Worm (Caenorhabditis elegans) whole organism, young adult: ENCODE measurements around the gene C40A11.2.

Experiments used
- B0035.1 ChIP-seq: sonication (generic microtip); optimal IDR thresholded peaks from 2 replicates; lab custom pipeline; 2016; ENCODE audit warnings: missing genetic modification characterization, mild to moderate bottlenecking, missing compliant biosample characterization, missing genotype, missing genetic modification reagents
- B0261.1 ChIP-seq: sonication (generic microtip); optimal IDR thresholded peaks from 2 replicates; lab custom pipeline; 2016; ENCODE audit warnings: mild to moderate bottlenecking, missing genetic modification characterization, moderate library complexity, missing compliant biosample characterization
- D2030.7 ChIP-seq: fragments of 200-800 bp; sonication (Bioruptor generic); IDR thresholded peaks from 2 replicates; pipeline ENCODE4 v1.3.6; 2022; ENCODE audit warnings: missing genetic modification reagents, missing genetic modification characterization, missing compliant biosample characterization
- F22D6.2 ChIP-seq: sonication (generic microtip); optimal IDR thresholded peaks from 2 replicates; lab custom pipeline; 2016; ENCODE audit warnings: mild to moderate bottlenecking, missing genetic modification characterization, missing compliant biosample characterization
- F49E8.2 ChIP-seq: sonication (generic microtip); optimal IDR thresholded peaks from 3 replicates; lab custom pipeline; 2017; ENCODE audit warnings: missing genetic modification characterization, mild to moderate bottlenecking, missing compliant biosample characterization, antibody characterized with exemption, moderate library complexity; ENCODE audit not compliant: insufficient read depth
- F52B5.7 ChIP-seq: sonication (generic microtip); optimal IDR thresholded peaks from 2 replicates; lab custom pipeline; 2016; ENCODE audit warnings: mild to moderate bottlenecking, missing genetic modification characterization, missing compliant biosample characterization
- F57A8.1 ChIP-seq: fragments of 200-800 bp; sonication (Bioruptor generic); optimal IDR thresholded peaks from 2 replicates; lab custom pipeline; 2018; ENCODE audit warnings: mild to moderate bottlenecking, missing genetic modification characterization, moderate library complexity, missing compliant biosample characterization
- T26A5.8 ChIP-seq: sonication (generic microtip); optimal IDR thresholded peaks from 2 replicates; lab custom pipeline; 2016; ENCODE audit warnings: missing genetic modification characterization, missing compliant biosample characterization
- Y53F4B.3 ChIP-seq: fragments of 200-800 bp; sonication (Bioruptor generic); IDR thresholded peaks from 2 replicates; pipeline ENCODE4 v1.3.6; 2022; ENCODE audit warnings: missing genetic modification reagents, missing genetic modification characterization, missing compliant biosample characterization
- Y67H2A.10 ChIP-seq: fragments of 200-800 bp; sonication (Bioruptor generic); conservative IDR thresholded peaks from 2 replicates; pipeline ENCODE4 v1.3.6; 2022; ENCODE audit warnings: missing genetic modification reagents, missing genetic modification characterization, missing compliant biosample characterization
- Y79H2A.3 ChIP-seq: fragments of 200-800 bp; sonication (Bioruptor generic); conservative IDR thresholded peaks from 2 replicates; pipeline ENCODE4 v1.3.6; 2022; ENCODE audit warnings: missing genetic modification reagents, missing genetic modification characterization, missing compliant biosample characterization
- attf-6 ChIP-seq: fragments of 200-800 bp; sonication (Bioruptor generic); IDR thresholded peaks from 2 replicates; pipeline ENCODE4 v1.3.6; 2022; ENCODE audit warnings: missing genetic modification reagents, missing genetic modification characterization, missing compliant biosample characterization
- bed-1 ChIP-seq: fragments of 200-800 bp; sonication (Bioruptor generic); IDR thresholded peaks from 2 replicates; pipeline ENCODE4 v1.3.6; 2022; ENCODE audit warnings: missing genetic modification reagents, missing genetic modification characterization, missing compliant biosample characterization
- cebp-2 ChIP-seq: fragments of 200-800 bp; sonication (Bioruptor generic); IDR thresholded peaks from 2 replicates; pipeline ENCODE4 v1.3.6; 2022; ENCODE audit warnings: missing genetic modification characterization, missing compliant biosample characterization
- ceh-100 ChIP-seq: fragments of 200-800 bp; sonication (Bioruptor generic); IDR thresholded peaks from 2 replicates; pipeline ENCODE4 v1.3.6; 2022; ENCODE audit warnings: missing genetic modification reagents, missing genetic modification characterization, missing compliant biosample characterization
- ceh-27 ChIP-seq: fragments of 200-800 bp; sonication (Bioruptor generic); optimal IDR thresholded peaks from 2 replicates; lab custom pipeline; 2018; ENCODE audit warnings: mild to moderate bottlenecking, missing genetic modification characterization, moderate library complexity, missing compliant biosample characterization
- ceh-40 ChIP-seq: fragments of 200-800 bp; sonication (Bioruptor generic); IDR thresholded peaks from 2 replicates; pipeline ENCODE4 v1.3.6; 2022; ENCODE audit warnings: missing genetic modification characterization, missing compliant biosample characterization
- dox-1 ChIP-seq: fragments of 200-800 bp; sonication (Bioruptor generic); IDR thresholded peaks from 2 replicates; pipeline ENCODE4 v1.3.6; 2022; ENCODE audit warnings: missing genetic modification reagents, missing genetic modification characterization, missing compliant biosample characterization
- egl-18 ChIP-seq: fragments of 200-800 bp; sonication (Bioruptor generic); IDR thresholded peaks from 2 replicates; pipeline ENCODE4 v1.3.6; 2022; ENCODE audit warnings: missing genetic modification reagents, missing genetic modification characterization, missing compliant biosample characterization
- egl-44 ChIP-seq: fragments of 200-800 bp; sonication (Bioruptor generic); IDR thresholded peaks from 2 replicates; pipeline ENCODE4 v1.3.6; 2022; ENCODE audit warnings: missing genetic modification reagents, missing genetic modification characterization, missing compliant biosample characterization
- egrh-3 ChIP-seq: fragments of 200-800 bp; sonication (Bioruptor generic); IDR thresholded peaks from 2 replicates; pipeline ENCODE4 v1.3.6; 2022; ENCODE audit warnings: missing genetic modification reagents, missing genetic modification characterization, missing compliant biosample characterization
- ekl-4 ChIP-seq: fragments of 200-800 bp; sonication (Bioruptor generic); IDR thresholded peaks from 2 replicates; pipeline ENCODE4 v1.3.6; 2022; ENCODE audit warnings: missing genetic modification reagents, missing genetic modification characterization, missing compliant biosample characterization
- hmg-1.2 ChIP-seq: fragments of 200-800 bp; sonication (Bioruptor generic); IDR thresholded peaks from 2 replicates; pipeline ENCODE4 v1.3.6; 2022; ENCODE audit warnings: missing genetic modification reagents, missing genetic modification characterization, missing compliant biosample characterization
- hrde-1 ChIP-seq: sonication (generic microtip); optimal IDR thresholded peaks from 2 replicates; lab custom pipeline; 2016; ENCODE audit warnings: missing genetic modification characterization, mild to moderate bottlenecking, missing compliant biosample characterization, moderate library complexity, missing genotype, missing genetic modification reagents, borderline replicate concordance
- let-526 ChIP-seq: fragments of 200-800 bp; sonication (Bioruptor generic); IDR thresholded peaks from 2 replicates; pipeline ENCODE4 v1.3.6; 2022; ENCODE audit warnings: missing genetic modification reagents, missing genetic modification characterization, missing compliant biosample characterization
- mcd-1 ChIP-seq: fragments of 200-800 bp; sonication (Bioruptor generic); IDR thresholded peaks from 2 replicates; pipeline ENCODE4 v1.3.6; 2022; ENCODE audit warnings: missing genetic modification reagents, missing genetic modification characterization, missing compliant biosample characterization
- mes-4 ChIP-seq: sonication (generic microtip); optimal IDR thresholded peaks from 2 replicates; lab custom pipeline; 2016; ENCODE audit warnings: missing genotype, missing genetic modification characterization, missing compliant biosample characterization
- mxl-1 ChIP-seq: sonication (generic microtip); optimal IDR thresholded peaks from 2 replicates; lab custom pipeline; 2016; ENCODE audit warnings: missing genetic modification characterization, missing compliant biosample characterization
- nfya-1 ChIP-seq: sonication (generic microtip); optimal IDR thresholded peaks from 2 replicates; lab custom pipeline; 2017; ENCODE audit warnings: antibody characterized with exemption, missing compliant biosample characterization, missing genetic modification characterization, borderline replicate concordance; ENCODE audit not compliant: insufficient read depth
- snpc-1.1 ChIP-seq: sonication (generic microtip); optimal IDR thresholded peaks from 2 replicates; lab custom pipeline; 2017; ENCODE audit warnings: missing genetic modification characterization, mild to moderate bottlenecking, missing compliant biosample characterization, antibody characterized with exemption, moderate library complexity, missing genotype, missing genetic modification reagents; ENCODE audit not compliant: insufficient read depth
- snpc-1.3 ChIP-seq: sonication (generic microtip); optimal IDR thresholded peaks from 2 replicates; lab custom pipeline; 2017; ENCODE audit warnings: missing genetic modification characterization, mild to moderate bottlenecking, missing compliant biosample characterization, antibody characterized with exemption, moderate library complexity, missing genotype, missing genetic modification reagents; ENCODE audit not compliant: insufficient read depth
- sptf-2 ChIP-seq: fragments of 200-800 bp; sonication (Bioruptor generic); optimal IDR thresholded peaks from 2 replicates; lab custom pipeline; 2018; ENCODE audit warnings: mild to moderate bottlenecking, missing genetic modification characterization, missing compliant biosample characterization
- tbx-9 ChIP-seq: sonication (generic microtip); optimal IDR thresholded peaks from 2 replicates; lab custom pipeline; 2016; ENCODE audit warnings: borderline replicate concordance, missing genetic modification characterization, inconsistent platforms, missing compliant biosample characterization
- xnd-1 ChIP-seq: sonication (generic microtip); optimal IDR thresholded peaks from 2 replicates; lab custom pipeline; 2016; ENCODE audit warnings: missing genotype, missing genetic modification reagents, missing genetic modification characterization, missing compliant biosample characterization
- ztf-18 ChIP-seq: sonication (generic microtip); optimal IDR thresholded peaks from 2 replicates; lab custom pipeline; 2016; ENCODE audit warnings: missing genotype, mild to moderate bottlenecking, missing genetic modification characterization, missing compliant biosample characterization
- ztf-26 ChIP-seq: sonication (generic microtip); optimal IDR thresholded peaks from 2 replicates; lab custom pipeline; 2017; ENCODE audit warnings: missing genetic modification characterization, missing compliant biosample characterization

C40A11.2 gene

ce11 chrII:2130770-2131169 lies 16.0 kb upstream of the C40A11.2 start, which contains the start of gene sdz-28:
Gene sdz-28, plus strand, starts transcription at chrII:2131070.
- TF ChIP-seq snpc-1.1 (tag; lab: Kevin White, UChicago) (no peak), Y53F4B.3 (GFP tag; lab: Robert Waterston, UW) (no peak), tbx-9 (no peak), egl-18 (no peak), attf-6 (no peak), ztf-18 (tag; lab: Kevin White, UChicago) (no peak), xnd-1 (tag; lab: Kevin White, UChicago) (no peak), snpc-1.3 (tag; lab: Kevin White, UChicago) (no peak), T26A5.8 (tag; lab: Kevin White, UChicago) (no peak)
- TF ChIP-seq, all 124 proteins: peak for 0

- TF ChIP-seq sptf-2 (no peak), F57A8.1 (GFP tag; lab: Kevin White, UChicago) (no peak), ekl-4 (no peak), ceh-40 (GFP tag; lab: Robert Waterston, UW) (no peak), cebp-2 (no peak), dox-1 (GFP tag; lab: Robert Waterston, UW) (no peak)
Measured at ce11 chrII:2135604-2136003, 11.1 kb upstream of the C40A11.2 start, which contains the start of gene hpo-7. Gene hpo-7, minus strand, starts transcription at chrII:2135704.

ce11 chrII:2137235-2137634 lies 9.5 kb upstream of the C40A11.2 start, which contains the start of gene C40A11.4:
Gene C40A11.4, plus strand, starts transcription at chrII:2137422.
- TF ChIP-seq egrh-3 (no peak), bed-1 (no peak), F52B5.7 (no peak), F22D6.2 (tag; lab: Kevin White, UChicago) (no peak), mes-4 (tag; lab: Kevin White, UChicago) (no peak), B0035.1 (tag; lab: Kevin White, UChicago) (no peak), let-526 (GFP tag; lab: Robert Waterston, UW) (no peak), ceh-27 (no peak), ztf-26 (tag; lab: Kevin White, UChicago) (no peak), hrde-1 (no peak), nfya-1 (no peak), D2030.7 (GFP tag; lab: Robert Waterston, UW) (no peak), hmg-1.2 (GFP tag; lab: Robert Waterston, UW) (no peak)

- no peak for TF ChIP-seq F49E8.2
- no peak for TF ChIP-seq nfya-1
- TF ChIP-seq F22D6.2 (tag; lab: Kevin White, UChicago), result no peak
- no peak for TF ChIP-seq D2030.7 (GFP tag; lab: Robert Waterston, UW)
- no peak for TF ChIP-seq mes-4 (tag; lab: Kevin White, UChicago)
- TF ChIP-seq mcd-1 (GFP tag; lab: Robert Waterston, UW), result no peak
- TF ChIP-seq ceh-100 (GFP tag; lab: Robert Waterston, UW), result no peak
- no peak for TF ChIP-seq egl-44 (GFP tag; lab: Robert Waterston, UW)
- no peak for TF ChIP-seq egrh-3
- no peak for TF ChIP-seq let-526 (GFP tag; lab: Robert Waterston, UW)
- TF ChIP-seq Y79H2A.3 (GFP tag; lab: Robert Waterston, UW), result no peak
- TF ChIP-seq Y67H2A.10 (GFP tag; lab: Robert Waterston, UW), result no peak
- no peak for TF ChIP-seq B0261.1 (tag; lab: Kevin White, UChicago)
- TF ChIP-seq mxl-1 (tag; lab: Kevin White, UChicago), result no peak
Measured at ce11 chrII:2138901-2139300, 7.8 kb upstream of the C40A11.2 start.
